Worm (Caenorhabditis elegans): ENCODE results near the gene Y75D11A.3.
"Not testable (repeated sequence)": the region's sequence is repeated elsewhere in the genome, so short reads cannot be mapped to it uniquely, and the experiment has no call there.

Y75D11A.3 gene

ce11 chrX:1706538-1706937 is 39.5 kb downstream of the Y75D11A.3 start, which contains the start of gene F07G6.5:
Gene F07G6.5 (minus strand): TSS chrX:1706638.
- TF ChIP-seq W03F9.2 (tag; optimal IDR thresholded peaks at IDR 0.05) = no peak
- no peak for TF ChIP-seq dao-5 (tag; optimal IDR thresholded peaks at IDR 0.05)
- TF ChIP-seq him-1 (tag; optimal IDR thresholded peaks at IDR 0.05) = no peak

DNA sequence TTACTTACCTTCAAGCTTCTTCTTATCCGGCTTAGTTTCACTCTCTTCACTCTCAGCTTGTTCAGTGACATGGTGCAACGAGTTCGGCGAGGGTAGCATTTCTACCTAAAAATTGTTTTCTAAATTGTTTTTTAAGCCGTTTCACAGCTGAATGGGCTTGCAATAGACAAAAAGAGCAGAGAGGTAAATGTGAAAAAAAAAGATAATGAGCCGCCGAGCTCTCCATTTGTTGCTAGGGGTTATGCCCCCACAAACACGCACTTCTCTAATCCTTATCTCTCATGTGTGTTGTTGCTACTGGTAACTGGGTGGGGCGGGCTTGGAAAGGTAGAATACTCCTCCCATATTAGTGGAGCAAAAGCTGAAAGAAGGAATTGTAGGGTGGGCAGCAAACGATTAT is 42.2 kb downstream of the Y75D11A.3 start, which contains the start of gene C36C9.5:
TSS of gene C36C9.5 (minus strand) at position 101 of the 400 bp plus-strand sequence.
- TF ChIP-seq W03F9.2 (tag; optimal IDR thresholded peaks at IDR 0.05) = no peak
- no peak for TF ChIP-seq dao-5 (tag; optimal IDR thresholded peaks at IDR 0.05)
- TF ChIP-seq him-1 (tag; optimal IDR thresholded peaks at IDR 0.05) = no peak

- TF ChIP-seq W03F9.2 (tag; optimal IDR thresholded peaks at IDR 0.05) (no peak), dao-5 (tag; optimal IDR thresholded peaks at IDR 0.05) (no peak), him-1 (tag; optimal IDR thresholded peaks at IDR 0.05) (no peak)
These were observed 43.0 kb downstream of the Y75D11A.3 start for ce11 chrX:1703049-1703448.

ce11 chrX:1698476-1698875 is 47.5 kb downstream of the Y75D11A.3 start:
- no peak for TF ChIP-seq W03F9.2 (tag; optimal IDR thresholded peaks at IDR 0.05)
- TF ChIP-seq dao-5 (tag; optimal IDR thresholded peaks at IDR 0.05) = no peak
- TF ChIP-seq him-1 (tag; optimal IDR thresholded peaks at IDR 0.05) = no peak

DNA sequence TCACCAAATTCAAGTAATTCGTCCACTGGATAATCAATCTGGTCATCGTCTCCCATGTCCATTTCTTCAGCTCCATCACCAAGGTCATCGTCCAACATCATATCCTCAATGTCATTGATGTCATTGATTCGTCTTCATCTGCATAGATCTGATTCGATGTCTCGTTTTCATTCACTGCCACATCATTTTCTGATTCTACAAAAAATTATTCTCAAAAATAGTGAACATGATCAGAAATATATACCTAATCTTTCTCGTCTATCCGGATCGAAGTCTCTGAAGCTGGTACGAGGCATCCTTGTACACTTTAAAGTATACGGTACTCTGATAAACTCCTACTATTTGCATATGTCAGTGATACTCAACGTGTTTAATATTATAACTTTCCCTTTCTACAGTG is 49.1 kb downstream of the Y75D11A.3 start, which contains the start of gene C36C9.4:
TSS of gene C36C9.4 (minus strand) at position 101 of the 400 bp plus-strand sequence.
- not testable (repeated sequence) for TF ChIP-seq dao-5, him-1, W03F9.2 (tag; optimal IDR thresholded peaks at IDR 0.05)
